Worm (Caenorhabditis elegans) whole organism, young adult: Measurements from ENCODE around the gene R166.3.
A peak's percentile ranks its signal among the peaks of the same experiment; 100 is the strongest.

Source experiments
- B0019.2 ChIP-seq: fragments of 200-800 bp; sonication (Bioruptor generic); conservative IDR thresholded peaks from 2 replicates; pipeline ENCODE4 v1.3.6; 2022; ENCODE audit warnings: missing genetic modification reagents, missing genetic modification characterization, missing compliant biosample characterization
- C06A6.2 ChIP-seq: fragments of 200-800 bp; sonication (Bioruptor generic); conservative IDR thresholded peaks from 2 replicates; pipeline ENCODE4 v1.3.6; 2022; ENCODE audit warnings: missing genetic modification characterization, missing compliant biosample characterization
- C17E4.6 ChIP-seq: fragments of 200-800 bp; sonication (Bioruptor generic); IDR thresholded peaks from 2 replicates; pipeline ENCODE4 v1.3.6; 2022; ENCODE audit warnings: missing genetic modification reagents, missing genetic modification characterization, missing compliant biosample characterization
- F52B5.7 ChIP-seq: sonication (generic microtip); optimal IDR thresholded peaks from 2 replicates; lab custom pipeline; 2016; ENCODE audit warnings: mild to moderate bottlenecking, missing genetic modification characterization, missing compliant biosample characterization
- F57C9.4 ChIP-seq: sonication (generic microtip); optimal IDR thresholded peaks from 2 replicates; lab custom pipeline; 2017; ENCODE audit warnings: mild to moderate bottlenecking, missing genetic modification characterization, missing compliant biosample characterization
- Y53F4B.3 ChIP-seq: fragments of 200-800 bp; sonication (Bioruptor generic); IDR thresholded peaks from 2 replicates; pipeline ENCODE4 v1.3.6; 2022; ENCODE audit warnings: missing genetic modification reagents, missing genetic modification characterization, missing compliant biosample characterization
- Y95B8A.8 ChIP-seq: fragments of 200-800 bp; sonication (Bioruptor generic); IDR thresholded peaks from 2 replicates; pipeline ENCODE4 v1.3.6; 2022; ENCODE audit warnings: missing genetic modification reagents, missing genetic modification characterization, missing compliant biosample characterization
- athp-1 ChIP-seq: sonication (generic microtip); optimal IDR thresholded peaks from 2 replicates; lab custom pipeline; 2017; ENCODE audit warnings: mild to moderate bottlenecking, missing genetic modification characterization, missing compliant biosample characterization
- attf-5 ChIP-seq: fragments of 200-800 bp; sonication (Bioruptor generic); optimal IDR thresholded peaks from 2 replicates; lab custom pipeline; 2018; ENCODE audit warnings: mild to moderate bottlenecking, missing genetic modification characterization, missing compliant biosample characterization
- bed-1 ChIP-seq: fragments of 200-800 bp; sonication (Bioruptor generic); IDR thresholded peaks from 2 replicates; pipeline ENCODE4 v1.3.6; 2022; ENCODE audit warnings: missing genetic modification reagents, missing genetic modification characterization, missing compliant biosample characterization
- cebp-1 ChIP-seq, 2 experiments: fragments of 200-800 bp in 1 of 2; sonication (Bioruptor generic) in 1 of 2; sonication (generic microtip) in 1 of 2; IDR thresholded peaks in 1 of 2; optimal IDR thresholded peaks in 1 of 2; 2 replicates each; pipeline versions ENCODE4 v1.3.6 to Lab custom; 2017 to 2022; ENCODE audit warnings: missing compliant biosample characterization in 2 of 2, missing genetic modification characterization in 2 of 2, mild to moderate bottlenecking in 1 of 2, missing genetic modification reagents in 1 of 2, moderate library complexity in 1 of 2
- ceh-27 ChIP-seq: fragments of 200-800 bp; sonication (Bioruptor generic); optimal IDR thresholded peaks from 2 replicates; lab custom pipeline; 2018; ENCODE audit warnings: mild to moderate bottlenecking, missing genetic modification characterization, moderate library complexity, missing compliant biosample characterization
- ceh-58 ChIP-seq: fragments of 200-800 bp; sonication (Bioruptor generic); IDR thresholded peaks from 2 replicates; pipeline ENCODE4 v1.3.6; 2022; ENCODE audit warnings: missing genetic modification characterization, missing compliant biosample characterization
- chd-7 ChIP-seq: sonication (generic microtip); optimal IDR thresholded peaks from 2 replicates; lab custom pipeline; 2016; ENCODE audit warnings: mild to moderate bottlenecking, missing genetic modification characterization, moderate library complexity, missing compliant biosample characterization
- die-1 ChIP-seq: sonication (generic microtip); optimal IDR thresholded peaks from 2 replicates; lab custom pipeline; 2016; ENCODE audit warnings: missing genotype, mild to moderate bottlenecking, missing genetic modification characterization, missing compliant biosample characterization
- dox-1 ChIP-seq: fragments of 200-800 bp; sonication (Bioruptor generic); IDR thresholded peaks from 2 replicates; pipeline ENCODE4 v1.3.6; 2022; ENCODE audit warnings: missing genetic modification reagents, missing genetic modification characterization, missing compliant biosample characterization
- egl-44 ChIP-seq: fragments of 200-800 bp; sonication (Bioruptor generic); IDR thresholded peaks from 2 replicates; pipeline ENCODE4 v1.3.6; 2022; ENCODE audit warnings: missing genetic modification reagents, missing genetic modification characterization, missing compliant biosample characterization
- egrh-3 ChIP-seq: fragments of 200-800 bp; sonication (Bioruptor generic); IDR thresholded peaks from 2 replicates; pipeline ENCODE4 v1.3.6; 2022; ENCODE audit warnings: missing genetic modification reagents, missing genetic modification characterization, missing compliant biosample characterization
- ets-4 ChIP-seq: fragments of 200-800 bp; sonication (Bioruptor generic); optimal IDR thresholded peaks from 2 replicates; lab custom pipeline; 2018; ENCODE audit warnings: mild to moderate bottlenecking, missing genetic modification characterization, missing compliant biosample characterization
- fkh-3 ChIP-seq: sonication (generic microtip); optimal IDR thresholded peaks from 2 replicates; lab custom pipeline; 2016; ENCODE audit warnings: mild to moderate bottlenecking, missing genetic modification characterization, missing compliant biosample characterization
- him-1 ChIP-seq: sonication (generic microtip); optimal IDR thresholded peaks from 2 replicates; lab custom pipeline; 2016; ENCODE audit warnings: missing genotype, missing genetic modification reagents, missing genetic modification characterization, missing compliant biosample characterization
- hlh-12 ChIP-seq: sonication (generic microtip); optimal IDR thresholded peaks from 2 replicates; lab custom pipeline; 2016; ENCODE audit warnings: missing genetic modification characterization, missing compliant biosample characterization
- hmg-1.2 ChIP-seq: fragments of 200-800 bp; sonication (Bioruptor generic); IDR thresholded peaks from 2 replicates; pipeline ENCODE4 v1.3.6; 2022; ENCODE audit warnings: missing genetic modification reagents, missing genetic modification characterization, missing compliant biosample characterization
- hrde-1 ChIP-seq: sonication (generic microtip); optimal IDR thresholded peaks from 2 replicates; lab custom pipeline; 2016; ENCODE audit warnings: missing genetic modification characterization, mild to moderate bottlenecking, missing compliant biosample characterization, moderate library complexity, missing genotype, missing genetic modification reagents, borderline replicate concordance
- let-526 ChIP-seq: fragments of 200-800 bp; sonication (Bioruptor generic); IDR thresholded peaks from 2 replicates; pipeline ENCODE4 v1.3.6; 2022; ENCODE audit warnings: missing genetic modification reagents, missing genetic modification characterization, missing compliant biosample characterization
- let-607 ChIP-seq, 2 experiments: fragments of 200-800 bp in 1 of 2; sonication (Bioruptor generic) in 1 of 2; sonication (generic microtip) in 1 of 2; optimal IDR thresholded peaks; 2 replicates each; lab custom pipeline; 2016 to 2018; ENCODE audit warnings: mild to moderate bottlenecking in 2 of 2, missing compliant biosample characterization in 2 of 2, missing genetic modification characterization in 2 of 2, moderate library complexity in 2 of 2, missing genotype in 1 of 2
- lsy-27 ChIP-seq: sonication (generic microtip); optimal IDR thresholded peaks from 2 replicates; lab custom pipeline; 2017; ENCODE audit warnings: missing genetic modification characterization, mild to moderate bottlenecking, missing compliant biosample characterization, antibody characterized with exemption, missing genotype, borderline replicate concordance; ENCODE audit not compliant: insufficient read depth
- madf-6 ChIP-seq: fragments of 200-800 bp; sonication (Bioruptor generic); IDR thresholded peaks from 2 replicates; pipeline ENCODE4 v1.3.6; 2022; ENCODE audit warnings: missing genetic modification reagents, missing genetic modification characterization, missing compliant biosample characterization
- mcd-1 ChIP-seq: fragments of 200-800 bp; sonication (Bioruptor generic); IDR thresholded peaks from 2 replicates; pipeline ENCODE4 v1.3.6; 2022; ENCODE audit warnings: missing genetic modification reagents, missing genetic modification characterization, missing compliant biosample characterization
- mxl-1 ChIP-seq: sonication (generic microtip); optimal IDR thresholded peaks from 2 replicates; lab custom pipeline; 2016; ENCODE audit warnings: missing genetic modification characterization, missing compliant biosample characterization
- nfyb-1 ChIP-seq: fragments of 200-800 bp; sonication (Bioruptor generic); IDR thresholded peaks from 2 replicates; pipeline ENCODE4 v1.3.6; 2022; ENCODE audit warnings: missing genetic modification reagents, missing genetic modification characterization, missing compliant biosample characterization
- nhr-120 ChIP-seq: fragments of 200-800 bp; sonication (Bioruptor generic); IDR thresholded peaks from 2 replicates; pipeline ENCODE4 v1.3.6; 2022; ENCODE audit warnings: missing genetic modification characterization, missing compliant biosample characterization
- nhr-27 ChIP-seq: fragments of 200-800 bp; sonication (Bioruptor generic); optimal IDR thresholded peaks from 2 replicates; lab custom pipeline; 2018; ENCODE audit warnings: mild to moderate bottlenecking, missing genetic modification characterization, moderate library complexity, missing compliant biosample characterization
- snpc-3.4 ChIP-seq: sonication (generic microtip); optimal IDR thresholded peaks from 2 replicates; lab custom pipeline; 2017; ENCODE audit warnings: missing genetic modification characterization, mild to moderate bottlenecking, missing compliant biosample characterization, antibody characterized with exemption, moderate library complexity, missing genotype, missing genetic modification reagents
- snpc-4 ChIP-seq, 5 experiments: fragments of 150-350 bp in 1 of 5; sonication (generic microtip) in 4 of 5; optimal IDR thresholded peaks; 2 replicates each; lab custom pipeline; 2014 to 2018; ENCODE audit warnings: missing genetic modification characterization in 5 of 5, missing biosample characterization in 3 of 5, antibody characterized with exemption in 2 of 5, mild to moderate bottlenecking in 2 of 5, missing compliant biosample characterization in 2 of 5, missing genotype in 2 of 5, moderate library complexity in 2 of 5, missing genetic modification reagents in 1 of 5
- somi-1 ChIP-seq: fragments of 200-800 bp; sonication (Bioruptor generic); optimal IDR thresholded peaks from 2 replicates; lab custom pipeline; 2018; ENCODE audit warnings: mild to moderate bottlenecking, missing genetic modification characterization, missing compliant biosample characterization
- tbp1 ChIP-seq: fragments of 200-800 bp; sonication (Bioruptor generic); optimal IDR thresholded peaks from 2 replicates; lab custom pipeline; 2018; ENCODE audit warnings: mild to moderate bottlenecking, missing genetic modification characterization, missing compliant biosample characterization
- tlf-1 ChIP-seq: fragments of 200-800 bp; sonication (Bioruptor generic); optimal IDR thresholded peaks from 2 replicates; lab custom pipeline; 2018; ENCODE audit warnings: mild to moderate bottlenecking, missing genetic modification characterization, missing compliant biosample characterization
- zfh-2 ChIP-seq: fragments of 200-800 bp; sonication (Bioruptor generic); conservative IDR thresholded peaks from 2 replicates; pipeline ENCODE4 v1.3.6; 2022; ENCODE audit warnings: missing genetic modification reagents, missing genetic modification characterization, missing compliant biosample characterization
- zim-3 ChIP-seq: sonication (generic microtip); optimal IDR thresholded peaks from 2 replicates; lab custom pipeline; 2017; ENCODE audit warnings: mild to moderate bottlenecking, missing genetic modification characterization, moderate library complexity, missing compliant biosample characterization
- ztf-28 ChIP-seq: fragments of 200-800 bp; sonication (Bioruptor generic); IDR thresholded peaks from 2 replicates; pipeline ENCODE4 v1.3.6; 2022; ENCODE audit warnings: missing genetic modification reagents, missing genetic modification characterization, missing compliant biosample characterization
- ztf-3 ChIP-seq: fragments of 200-800 bp; sonication (Bioruptor generic); optimal IDR thresholded peaks from 2 replicates; lab custom pipeline; 2018; ENCODE audit warnings: mild to moderate bottlenecking, missing genetic modification characterization, missing compliant biosample characterization

The R166.3 gene

ce11 chrII:10547803-10548693 lies 8.9 kb upstream of the R166.3 start (continued):
- TF ChIP-seq ztf-28 (GFP tag; lab: Robert Waterston, UW) (0 out of 2 replicates have a peak, but pooled peaks have one; percentile 23), hmg-1.2 (GFP tag; lab: Robert Waterston, UW) (peak; percentile 24; the same call in 1 of the 2 replicates), ets-4 (GFP tag; lab: Kevin White, UChicago) (peak; percentile 59), die-1 (tag; lab: Kevin White, UChicago) (no peak)

ce11 chrII:10547311-10547710 lies 8.2 kb upstream of the R166.3 start:
- no peak for TF ChIP-seq Y53F4B.3 (GFP tag; lab: Robert Waterston, UW)
- peak; percentile 21; the same call in 1 of the 2 replicates for TF ChIP-seq hmg-1.2 (GFP tag; lab: Robert Waterston, UW)
- peak; percentile 66; the same call in 1 of the 2 replicates for TF ChIP-seq ztf-28 (GFP tag; lab: Robert Waterston, UW)
- TF ChIP-seq dox-1 (GFP tag; lab: Robert Waterston, UW) = peak; percentile 49
- TF ChIP-seq egrh-3 (GFP tag; lab: Robert Waterston, UW) = peak; percentile 71
- TF ChIP-seq bed-1 = 0 out of 2 replicates have a peak, but pooled peaks have one; percentile 11
- peak; percentile 62 for TF ChIP-seq fkh-3 (tag; lab: Kevin White, UChicago)
- no peak for TF ChIP-seq ceh-58 (GFP tag; lab: Robert Waterston, UW)
- peak; percentile 77; the same call in 1 of the 2 replicates for TF ChIP-seq Y95B8A.8 (GFP tag; lab: Robert Waterston, UW)
- TF ChIP-seq nfyb-1 (GFP tag; lab: Robert Waterston, UW) = peak; percentile 70
- peak in 1 of 2 experiments; percentile 0 for TF ChIP-seq let-607 (tag; optimal IDR thresholded peaks at IDR 0.05; lab: Kevin White, UChicago)
- TF ChIP-seq somi-1 (GFP tag; lab: Kevin White, UChicago) = peak; percentile 50
- TF ChIP-seq let-526 = 0 out of 2 replicates have a peak, but pooled peaks have one; percentile 52
- no peak for TF ChIP-seq mxl-1 (tag; lab: Kevin White, UChicago)
- peak; percentile 30 for TF ChIP-seq attf-5 (GFP tag; lab: Kevin White, UChicago)
- TF ChIP-seq chd-7 (tag; lab: Kevin White, UChicago) = peak; percentile 51
- TF ChIP-seq him-1 (tag; lab: Kevin White, UChicago) = no peak
- no peak for TF ChIP-seq hrde-1 (tag; lab: Kevin White, UChicago)
- TF ChIP-seq athp-1 (tag; lab: Kevin White, UChicago) = peak; percentile 17
- no peak for TF ChIP-seq lsy-27
- peak; percentile 85 for TF ChIP-seq F52B5.7 (tag; lab: Kevin White, UChicago)
- no peak for TF ChIP-seq hlh-12 (tag; lab: Kevin White, UChicago)
- peak; percentile 35 for TF ChIP-seq ztf-3 (GFP tag; lab: Kevin White, UChicago)
- no peak for TF ChIP-seq snpc-4 (GFP tag; optimal IDR thresholded peaks at IDR 0.05; lab: Kevin White, UChicago)
- no peak for TF ChIP-seq snpc-4 (tag; optimal IDR thresholded peaks at IDR 0.05; lab: Kevin White, UChicago)
- 0 out of 2 replicates have a peak, but pooled peaks have one; percentile 23 for TF ChIP-seq nhr-120 (GFP tag; lab: Robert Waterston, UW)
- TF ChIP-seq tlf-1 (GFP tag; lab: Kevin White, UChicago) = no peak
- no peak for TF ChIP-seq tbp1 (GFP tag; lab: Kevin White, UChicago)
- TF ChIP-seq cebp-1 (GFP tag; IDR thresholded peaks at IDR 0.05; lab: Robert Waterston, UW) = no peak
- peak; percentile 41 for TF ChIP-seq cebp-1 (tag; optimal IDR thresholded peaks at IDR 0.05; lab: Kevin White, UChicago)
- no peak for TF ChIP-seq madf-6
- peak; percentile 22 for TF ChIP-seq F57C9.4 (tag; lab: Kevin White, UChicago)
- no peak for TF ChIP-seq nhr-27 (tag; lab: Kevin White, UChicago)
- TF ChIP-seq zim-3 (tag; lab: Kevin White, UChicago) = peak; percentile 40
- peak; percentile 6; the same call in 1 of the 2 replicates for TF ChIP-seq C17E4.6 (GFP tag; lab: Robert Waterston, UW)
- peak; percentile 51 for TF ChIP-seq mcd-1 (GFP tag; lab: Robert Waterston, UW)
- TF ChIP-seq egl-44 = peak; percentile 19; the same call in 1 of the 2 replicates
- TF ChIP-seq zfh-2 (GFP tag; lab: Robert Waterston, UW) = peak; percentile 95
- no peak for TF ChIP-seq ceh-27 (GFP tag; lab: Kevin White, UChicago)
- peak; percentile 64 for TF ChIP-seq C06A6.2 (GFP tag; lab: Robert Waterston, UW)
- no peak for TF ChIP-seq B0019.2 (GFP tag; lab: Robert Waterston, UW)
- no peak for TF ChIP-seq snpc-3.4 (tag; lab: Kevin White, UChicago)
